Worm (Caenorhabditis elegans) whole organism, L2 larva: Measurements from ENCODE around the gene tbc-16.

ENCODE experiments used
- C34F6.9 ChIP-seq: fragments of 150-350 bp; optimal IDR thresholded peaks from 2 replicates; lab custom pipeline; 2014; ENCODE audit warnings: missing biosample characterization, missing genetic modification characterization
- F13H6.1 ChIP-seq: sonication (generic microtip); optimal IDR thresholded peaks from 2 replicates; lab custom pipeline; 2016; ENCODE audit warnings: missing genetic modification characterization, missing compliant biosample characterization
- R02D3.7 ChIP-seq: fragments of 150-350 bp; optimal IDR thresholded peaks from 2 replicates; lab custom pipeline; 2014; ENCODE audit warnings: missing biosample characterization, missing genetic modification characterization
- Y55F3AM.14 ChIP-seq: fragments of 200-800 bp; sonication (Bioruptor generic); optimal IDR thresholded peaks from 2 replicates; lab custom pipeline; 2018; ENCODE audit warnings: mild to moderate bottlenecking, missing genetic modification characterization, missing compliant biosample characterization
- ZK546.5 ChIP-seq: sonication (generic microtip); optimal IDR thresholded peaks from 2 replicates; lab custom pipeline; 2017; ENCODE audit warnings: missing biosample characterization, missing genetic modification characterization
- alr-1 ChIP-seq: fragments of 150-350 bp; optimal IDR thresholded peaks from 2 replicates; lab custom pipeline; 2014; ENCODE audit warnings: missing biosample characterization, missing genetic modification characterization
- aly-2 ChIP-seq: fragments of 150-350 bp; optimal IDR thresholded peaks from 2 replicates; lab custom pipeline; 2014; ENCODE audit warnings: missing biosample characterization, missing genetic modification characterization
- ama-1 ChIP-seq: fragments of 150-350 bp; optimal IDR thresholded peaks from 2 replicates; lab custom pipeline; 2018; ENCODE audit warnings: inconsistent platforms
- blmp-1 ChIP-seq: sonication (generic microtip); optimal IDR thresholded peaks from 2 replicates; lab custom pipeline; 2017; ENCODE audit warnings: missing genetic modification characterization, mild to moderate bottlenecking, missing compliant biosample characterization, antibody characterized with exemption, moderate library complexity; ENCODE audit not compliant: insufficient read depth
- ceh-16 ChIP-seq: fragments of 150-350 bp; optimal IDR thresholded peaks from 2 replicates; lab custom pipeline; 2014; ENCODE audit warnings: missing biosample characterization, missing genetic modification characterization
- ceh-82 ChIP-seq: fragments of 150-350 bp; optimal IDR thresholded peaks from 2 replicates; lab custom pipeline; 2014; ENCODE audit warnings: missing biosample characterization, missing genetic modification characterization
- dmd-4 ChIP-seq: sonication (generic microtip); optimal IDR thresholded peaks from 2 replicates; lab custom pipeline; 2017; ENCODE audit warnings: missing biosample characterization, missing genetic modification characterization
- egl-27 ChIP-seq: sonication (generic microtip); optimal IDR thresholded peaks from 3 replicates; lab custom pipeline; 2017; ENCODE audit warnings: missing biosample characterization, missing genetic modification reagents, missing genetic modification characterization
- elt-3 ChIP-seq: sonication (generic microtip); optimal IDR thresholded peaks from 2 replicates; lab custom pipeline; 2017; ENCODE audit warnings: missing biosample characterization, missing genetic modification characterization
- fos-1 ChIP-seq: fragments of 150-350 bp; optimal IDR thresholded peaks from 2 replicates; lab custom pipeline; 2014; ENCODE audit warnings: missing biosample characterization, missing genetic modification characterization
- gmeb-1 ChIP-seq: fragments of 150-350 bp; optimal IDR thresholded peaks from 2 replicates; lab custom pipeline; 2014; ENCODE audit warnings: missing biosample characterization, missing genetic modification characterization
- lin-11 ChIP-seq: fragments of 150-350 bp; sonication (generic microtip); optimal IDR thresholded peaks from 2 replicates; lab custom pipeline; 2014; ENCODE audit warnings: missing biosample characterization, missing genetic modification characterization, inconsistent platforms, mixed read lengths
- lin-13 ChIP-seq: fragments of 150-350 bp; optimal IDR thresholded peaks from 2 replicates; lab custom pipeline; 2014; ENCODE audit warnings: missing biosample characterization, missing genetic modification reagents, missing genetic modification characterization
- lin-39 ChIP-seq: fragments of 150-350 bp; optimal IDR thresholded peaks from 2 replicates; lab custom pipeline; 2014; ENCODE audit warnings: missing biosample characterization, missing genetic modification reagents, missing genetic modification characterization
- mab-5 ChIP-seq: fragments of 150-350 bp; optimal IDR thresholded peaks from 2 replicates; lab custom pipeline; 2014; ENCODE audit warnings: missing biosample characterization, missing genetic modification characterization
- mbf-1 ChIP-seq: sonication (generic microtip); optimal IDR thresholded peaks from 2 replicates; lab custom pipeline; 2017; ENCODE audit warnings: missing biosample characterization, missing genetic modification characterization
- nhr-10 ChIP-seq: sonication (generic microtip); optimal IDR thresholded peaks from 2 replicates; lab custom pipeline; 2017; ENCODE audit warnings: missing biosample characterization, missing genetic modification characterization
- nhr-129 ChIP-seq: fragments of 150-350 bp; optimal IDR thresholded peaks from 2 replicates; lab custom pipeline; 2014; ENCODE audit warnings: missing biosample characterization, missing genetic modification characterization
- nhr-23 ChIP-seq: fragments of 150-350 bp; optimal IDR thresholded peaks from 2 replicates; lab custom pipeline; 2014; ENCODE audit warnings: missing biosample characterization, missing genetic modification reagents, missing genetic modification characterization
- nhr-237 ChIP-seq: fragments of 150-350 bp; optimal IDR thresholded peaks from 2 replicates; lab custom pipeline; 2014; ENCODE audit warnings: missing biosample characterization, missing genetic modification characterization
- nhr-25 ChIP-seq: fragments of 150-350 bp; sonication (generic microtip); optimal IDR thresholded peaks from 3 replicates; lab custom pipeline; 2014; ENCODE audit warnings: missing biosample characterization, missing genetic modification characterization
- nhr-6 ChIP-seq: fragments of 150-350 bp; optimal IDR thresholded peaks from 2 replicates; lab custom pipeline; 2014; ENCODE audit warnings: missing biosample characterization, missing genetic modification characterization
- peb-1 ChIP-seq: fragments of 150-350 bp; optimal IDR thresholded peaks from 2 replicates; lab custom pipeline; 2014; ENCODE audit warnings: missing biosample characterization, missing genetic modification characterization
- sem-4 ChIP-seq: fragments of 150-350 bp; optimal IDR thresholded peaks from 2 replicates; lab custom pipeline; 2014; ENCODE audit warnings: missing biosample characterization, missing genetic modification reagents, missing genetic modification characterization
- skn-1 ChIP-seq: sonication (generic microtip); optimal IDR thresholded peaks from 2 replicates; lab custom pipeline; 2017; ENCODE audit warnings: missing biosample characterization, missing genetic modification characterization
- sma-9 ChIP-seq, 2 experiments: fragments of 150-350 bp in 1 of 2; sonication (generic microtip) in 1 of 2; optimal IDR thresholded peaks; 2 replicates each; lab custom pipeline; 2014 to 2016; ENCODE audit warnings: missing genetic modification characterization in 2 of 2, mild to moderate bottlenecking in 1 of 2, missing biosample characterization in 1 of 2, missing compliant biosample characterization in 1 of 2, missing genetic modification reagents in 1 of 2, moderate library complexity in 1 of 2
- unc-55 ChIP-seq: fragments of 150-350 bp; sonication (generic microtip); optimal IDR thresholded peaks from 3 replicates; lab custom pipeline; 2014; ENCODE audit warnings: missing biosample characterization, missing genetic modification reagents, missing genetic modification characterization
- zag-1 ChIP-seq: fragments of 150-350 bp; optimal IDR thresholded peaks from 2 replicates; lab custom pipeline; 2014; ENCODE audit warnings: missing biosample characterization, missing genetic modification characterization
- ztf-11 ChIP-seq: sonication (generic microtip); optimal IDR thresholded peaks from 2 replicates; lab custom pipeline; 2017; ENCODE audit warnings: missing biosample characterization, missing genetic modification characterization

Gene tbc-16

DNA sequence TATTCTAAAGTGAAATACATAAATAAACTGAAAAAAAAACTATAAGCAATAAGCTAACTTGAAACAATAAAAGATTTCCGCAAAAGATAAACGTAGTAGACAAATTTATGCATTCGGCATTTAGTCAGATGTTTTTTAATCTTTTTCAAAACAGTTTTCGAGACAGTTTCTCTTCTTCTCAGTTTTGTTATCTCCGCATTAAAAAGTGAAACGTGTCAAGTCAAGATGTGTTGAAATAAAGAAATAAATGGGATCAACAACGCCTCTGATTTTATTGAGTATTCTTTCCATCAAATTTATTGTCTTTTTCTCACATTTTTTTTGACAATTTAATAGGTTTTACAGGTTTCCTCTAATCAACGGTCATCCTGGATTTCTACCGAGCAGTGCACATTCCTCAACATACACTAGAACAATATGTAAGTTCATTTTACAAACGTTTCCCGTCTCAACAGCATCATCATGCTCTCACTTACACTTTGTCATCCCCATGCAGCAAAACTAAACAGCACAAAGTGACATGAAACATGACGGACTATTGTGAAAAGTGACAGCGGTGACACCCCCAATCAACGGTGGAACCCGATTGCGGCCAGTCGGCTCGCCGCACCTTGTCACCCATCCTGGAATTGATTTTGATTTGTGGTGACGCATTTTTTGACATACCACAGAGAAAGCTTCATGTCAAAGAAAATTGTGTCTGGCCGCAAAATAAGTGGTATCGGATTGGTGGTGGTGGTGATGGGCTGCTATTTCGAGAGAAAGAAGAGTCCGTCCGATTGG is 42.5 kb upstream of the tbc-16 start:
- TF ChIP-seq lin-39 (tag; lab: Kevin White, UChicago) = no peak
- TF ChIP-seq blmp-1 (tag; lab: Kevin White, UChicago) = peak; percentile 64
- TF ChIP-seq peb-1 (tag; lab: Kevin White, UChicago) = no peak
- TF ChIP-seq nhr-25 (tag; lab: Kevin White, UChicago) = peak; percentile 4
- TF ChIP-seq, all 48 proteins: peak for 2

DNA sequence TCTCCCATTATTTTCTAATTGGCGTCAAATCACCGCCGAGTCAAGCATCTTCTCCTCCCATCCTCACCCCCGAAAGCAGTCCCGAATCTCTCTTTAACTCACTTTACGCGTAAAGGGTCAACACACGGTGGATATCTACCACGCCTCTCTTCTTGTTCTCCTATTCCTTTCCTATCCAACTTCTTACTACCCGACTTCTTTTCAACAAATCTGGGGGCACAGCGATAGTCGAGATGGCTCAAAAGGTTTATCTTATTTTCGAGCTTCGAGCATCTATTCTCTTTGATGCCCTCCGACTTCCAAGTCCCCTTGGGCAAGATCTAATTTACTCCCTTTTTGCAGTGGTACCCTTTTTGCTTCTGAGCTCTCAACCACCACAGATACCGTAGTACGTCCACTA is 38.0 kb upstream of the tbc-16 start:
- TF ChIP-seq skn-1 (tag; lab: Kevin White, UChicago) (no peak), Y55F3AM.14 (GFP tag; lab: Kevin White, UChicago) (no peak), nhr-237 (tag; lab: Kevin White, UChicago) (no peak), elt-3 (tag; lab: Kevin White, UChicago) (no peak), dmd-4 (no peak), nhr-10 (tag; lab: Kevin White, UChicago) (no peak), mbf-1 (tag; lab: Kevin White, UChicago) (no peak), R02D3.7 (tag; lab: Kevin White, UChicago) (no peak), gmeb-1 (tag; lab: Kevin White, UChicago) (no peak), nhr-6 (tag; lab: Kevin White, UChicago) (no peak), ama-1 (no peak), fos-1 (tag; lab: Kevin White, UChicago) (no peak), ceh-82 (no peak), lin-11 (tag; lab: Kevin White, UChicago) (no peak), zag-1 (tag; lab: Kevin White, UChicago) (no peak), egl-27 (no peak), sma-9 (GFP tag; optimal IDR thresholded peaks at IDR 0.05; lab: Kevin White, UChicago) (no peak), sma-9 (tag; optimal IDR thresholded peaks at IDR 0.05; lab: Kevin White, UChicago) (no peak)

DNA sequence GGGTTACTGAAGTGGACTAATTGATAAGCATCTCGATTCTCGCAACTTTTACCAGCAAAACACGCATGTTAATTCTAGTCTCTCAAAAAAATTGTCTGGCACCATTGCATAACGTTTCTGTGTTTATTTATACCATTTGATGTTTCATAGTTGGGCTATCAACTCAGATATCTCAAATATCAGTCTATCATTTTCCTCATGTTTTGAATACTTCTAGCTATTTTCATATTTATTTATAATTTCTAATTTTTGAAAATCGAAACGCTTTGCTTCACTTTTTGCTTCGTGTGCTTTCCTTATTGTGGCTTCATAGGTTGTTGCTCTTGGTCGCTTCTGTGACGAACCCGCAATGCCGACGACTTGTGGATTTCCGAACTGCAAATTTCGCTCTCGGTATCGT is 34.7 kb upstream of the tbc-16 start, which contains the start of gene ctbp-1:
ctbp-1 (plus strand) TSS at position 301 of the 400 bp plus-strand sequence.
- no peak for TF ChIP-seq mab-5 (tag; lab: Kevin White, UChicago)
- no peak for TF ChIP-seq sma-9 (GFP tag; optimal IDR thresholded peaks at IDR 0.05; lab: Kevin White, UChicago)
- no peak for TF ChIP-seq sma-9 (tag; optimal IDR thresholded peaks at IDR 0.05; lab: Kevin White, UChicago)
- no peak for TF ChIP-seq F13H6.1
- no peak for TF ChIP-seq nhr-23 (tag; lab: Kevin White, UChicago)
- TF ChIP-seq aly-2 (tag; lab: Kevin White, UChicago) = no peak
- no peak for TF ChIP-seq sem-4 (tag; lab: Kevin White, UChicago)
- TF ChIP-seq mbf-1 (tag; lab: Kevin White, UChicago) = no peak
- TF ChIP-seq ztf-11 = no peak
- TF ChIP-seq egl-27 = no peak
- no peak for TF ChIP-seq elt-3 (tag; lab: Kevin White, UChicago)
- no peak for TF ChIP-seq dmd-4
- TF ChIP-seq lin-39 (tag; lab: Kevin White, UChicago) = no peak
- TF ChIP-seq lin-11 (tag; lab: Kevin White, UChicago) = no peak
- no peak for TF ChIP-seq gmeb-1 (tag; lab: Kevin White, UChicago)
- TF ChIP-seq ceh-16 (tag; lab: Kevin White, UChicago) = no peak

DNA sequence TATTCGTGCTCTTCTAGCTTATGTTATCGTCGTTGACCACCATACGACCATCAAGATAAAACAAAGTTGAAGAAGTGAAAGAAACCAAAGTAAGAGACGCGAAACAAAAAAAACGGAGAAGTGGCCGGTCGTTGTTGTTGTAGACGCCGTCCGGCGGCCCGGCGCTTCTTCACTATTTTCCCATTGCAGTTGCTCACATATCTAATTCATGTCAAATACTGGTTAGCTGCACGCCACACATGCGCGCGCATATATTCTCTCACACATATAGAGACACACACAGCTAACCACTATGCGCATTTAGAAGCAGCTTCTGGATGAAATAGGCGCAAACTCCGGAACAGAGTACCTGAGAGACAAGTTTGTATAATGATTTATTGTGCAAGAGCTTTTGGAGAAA is 29.1 kb upstream of the tbc-16 start:
- no peak for TF ChIP-seq ceh-82
- no peak for TF ChIP-seq fos-1 (tag; lab: Kevin White, UChicago)
- TF ChIP-seq nhr-237 (tag; lab: Kevin White, UChicago) = no peak
- TF ChIP-seq unc-55 (GFP tag; lab: Kevin White, UChicago) = no peak
- TF ChIP-seq ceh-16 (tag; lab: Kevin White, UChicago) = no peak
- no peak for TF ChIP-seq alr-1
- no peak for TF ChIP-seq C34F6.9 (tag; lab: Kevin White, UChicago)
- TF ChIP-seq lin-13 (GFP tag; lab: Kevin White, UChicago) = no peak
- TF ChIP-seq nhr-129 (tag; lab: Kevin White, UChicago) = no peak
- no peak for TF ChIP-seq ZK546.5 (tag; lab: Kevin White, UChicago)
